Worm (Caenorhabditis elegans) whole organism, L4 larva: ENCODE measurements around the gene rmd-1.

Experiments
- mdt-29 ChIP-seq: fragments of 200-800 bp; sonication (Bioruptor generic); IDR thresholded peaks from 2 replicates; pipeline ENCODE4 v1.3.6; 2022; ENCODE audit warnings: missing genetic modification reagents, missing genetic modification characterization, missing compliant biosample characterization
- nhr-11 ChIP-seq: fragments of 150-350 bp; optimal IDR thresholded peaks from 2 replicates; lab custom pipeline; 2014; ENCODE audit warnings: missing biosample characterization, missing genetic modification characterization
- nhr-76 ChIP-seq: fragments of 150-350 bp; optimal IDR thresholded peaks from 2 replicates; lab custom pipeline; 2014; ENCODE audit warnings: missing biosample characterization, missing genetic modification characterization
- nhr-77 ChIP-seq: fragments of 150-350 bp; optimal IDR thresholded peaks from 2 replicates; lab custom pipeline; 2014; ENCODE audit warnings: missing biosample characterization, missing genetic modification characterization
- sdz-12 ChIP-seq: fragments of 200-800 bp; sonication (Bioruptor generic); optimal IDR thresholded peaks from 2 replicates; lab custom pipeline; 2018; ENCODE audit warnings: mild to moderate bottlenecking, missing genetic modification characterization, missing compliant biosample characterization

ce11 chrIII:9780665-9781304, 21.9 kb downstream of the rmd-1 start, which contains the start of gene vha-1:
- TF ChIP-seq nhr-77 (peak; percentile 97), mdt-29 (GFP tag; lab: Robert Waterston, UW) (peak; percentile 71; the same call in 1 of the 2 replicates), nhr-11 (tag; lab: Kevin White, UChicago) (peak; percentile 80), sdz-12 (GFP tag; lab: Kevin White, UChicago) (no peak), nhr-76 (no peak)
